Worm (Caenorhabditis elegans) whole organism, L3 larva: ENCODE data around the gene mig-39.

ENCODE experiments used
- R02D3.7 ChIP-seq: fragments of 150-350 bp; optimal IDR thresholded peaks from 2 replicates; lab custom pipeline; 2014; ENCODE audit warnings: missing biosample characterization, missing genetic modification characterization
- ZK546.5 ChIP-seq: sonication (generic microtip); optimal IDR thresholded peaks from 2 replicates; lab custom pipeline; 2017; ENCODE audit warnings: missing biosample characterization, missing genetic modification characterization
- aly-2 ChIP-seq: fragments of 150-350 bp; optimal IDR thresholded peaks from 2 replicates; lab custom pipeline; 2014; ENCODE audit warnings: missing biosample characterization, missing genetic modification characterization
- ama-1 ChIP-seq: fragments of 150-350 bp; optimal IDR thresholded peaks from 2 replicates; lab custom pipeline; 2018
- ceh-16 ChIP-seq: sonication (generic microtip); optimal IDR thresholded peaks from 2 replicates; lab custom pipeline; 2017; ENCODE audit warnings: missing biosample characterization, missing genetic modification characterization
- ceh-28 ChIP-seq: fragments of 150-350 bp; optimal IDR thresholded peaks from 2 replicates; lab custom pipeline; 2014; ENCODE audit warnings: missing biosample characterization, missing genetic modification reagents, missing genetic modification characterization
- ceh-9 ChIP-seq: sonication (generic microtip); optimal IDR thresholded peaks from 2 replicates; lab custom pipeline; 2018; ENCODE audit warnings: missing biosample characterization, missing genetic modification characterization
- daf-12 ChIP-seq: fragments of 150-350 bp; optimal IDR thresholded peaks from 2 replicates; lab custom pipeline; 2014; ENCODE audit warnings: missing biosample characterization, missing genetic modification reagents, missing genetic modification characterization
- elt-2 ChIP-seq: sonication (generic microtip); optimal IDR thresholded peaks from 2 replicates; lab custom pipeline; 2016; ENCODE audit warnings: missing genetic modification reagents, mild to moderate bottlenecking, missing genetic modification characterization, missing compliant biosample characterization
- elt-3 ChIP-seq, 3 experiments: fragments of 150-350 bp in 1 of 3; sonication (generic microtip) in 2 of 3; optimal IDR thresholded peaks; 2 replicates in 2 of 3; 4 replicates in 1 of 3; lab custom pipeline; 2014 to 2017; ENCODE audit warnings: missing biosample characterization in 3 of 3, missing genetic modification characterization in 3 of 3
- fos-1 ChIP-seq: fragments of 150-350 bp; optimal IDR thresholded peaks from 2 replicates; lab custom pipeline; 2014; ENCODE audit warnings: missing biosample characterization, missing genetic modification characterization
- hmg-11 ChIP-seq: sonication (generic microtip); optimal IDR thresholded peaks from 2 replicates; lab custom pipeline; 2016; ENCODE audit warnings: missing genetic modification characterization, missing compliant biosample characterization
- lin-15B ChIP-seq: fragments of 150-350 bp; optimal IDR thresholded peaks from 2 replicates; lab custom pipeline; 2014; ENCODE audit warnings: missing biosample characterization, missing genetic modification characterization
- lin-39 ChIP-seq: fragments of 150-350 bp; optimal IDR thresholded peaks from 2 replicates; lab custom pipeline; 2018; ENCODE audit warnings: missing biosample characterization, missing genetic modification reagents, missing genetic modification characterization
- lsy-12 ChIP-seq: sonication (generic microtip); optimal IDR thresholded peaks from 2 replicates; lab custom pipeline; 2016; ENCODE audit warnings: mild to moderate bottlenecking, missing genetic modification characterization, missing compliant biosample characterization
- mdl-1 ChIP-seq: fragments of 150-350 bp; optimal IDR thresholded peaks from 2 replicates; lab custom pipeline; 2014; ENCODE audit warnings: missing biosample characterization, missing genetic modification characterization
- mml-1 ChIP-seq: fragments of 150-350 bp; sonication (generic microtip); optimal IDR thresholded peaks from 3 replicates; lab custom pipeline; 2014; ENCODE audit warnings: missing biosample characterization, missing genetic modification characterization
- nfya-1 ChIP-seq: sonication (generic microtip); optimal IDR thresholded peaks from 2 replicates; lab custom pipeline; 2017; ENCODE audit warnings: missing genetic modification characterization, mild to moderate bottlenecking, missing compliant biosample characterization, antibody characterized with exemption, moderate library complexity; ENCODE audit not compliant: insufficient read depth
- nhr-23 ChIP-seq: fragments of 150-350 bp; optimal IDR thresholded peaks from 2 replicates; lab custom pipeline; 2014; ENCODE audit warnings: missing biosample characterization, missing genetic modification reagents, missing genetic modification characterization
- nhr-237 ChIP-seq: fragments of 150-350 bp; optimal IDR thresholded peaks from 2 replicates; lab custom pipeline; 2014; ENCODE audit warnings: missing biosample characterization, missing genetic modification characterization
- nhr-25 ChIP-seq: sonication (generic microtip); optimal IDR thresholded peaks from 2 replicates; lab custom pipeline; 2017; ENCODE audit warnings: missing biosample characterization, missing genetic modification characterization
- nhr-28 ChIP-seq: fragments of 150-350 bp; optimal IDR thresholded peaks from 2 replicates; lab custom pipeline; 2014; ENCODE audit warnings: missing biosample characterization, missing genetic modification characterization
- nhr-43 ChIP-seq: sonication (generic microtip); optimal IDR thresholded peaks from 2 replicates; lab custom pipeline; 2016; ENCODE audit warnings: mild to moderate bottlenecking, missing genetic modification characterization, missing compliant biosample characterization; ENCODE audit not compliant: poor library complexity, severe bottlenecking
- nhr-67 ChIP-seq: fragments of 150-350 bp; optimal IDR thresholded peaks from 2 replicates; lab custom pipeline; 2014; ENCODE audit warnings: missing biosample characterization, missing genetic modification characterization
- nhr-76 ChIP-seq: fragments of 150-350 bp; sonication (generic microtip); optimal IDR thresholded peaks from 5 replicates; lab custom pipeline; 2014; ENCODE audit warnings: missing biosample characterization, missing genetic modification characterization
- nhr-77 ChIP-seq: fragments of 150-350 bp; optimal IDR thresholded peaks from 2 replicates; lab custom pipeline; 2014; ENCODE audit warnings: missing biosample characterization, missing genetic modification characterization
- pha-4 ChIP-seq: fragments of 150-350 bp; optimal IDR thresholded peaks from 2 replicates; lab custom pipeline; 2014; ENCODE audit warnings: missing biosample characterization, missing genetic modification reagents, missing genetic modification characterization
- pqm-1 ChIP-seq: fragments of 150-350 bp; optimal IDR thresholded peaks from 2 replicates; lab custom pipeline; 2017; ENCODE audit warnings: missing biosample characterization, missing genetic modification characterization, inconsistent platforms
- sea-2 ChIP-seq: fragments of 150-350 bp; sonication (generic microtip); optimal IDR thresholded peaks from 4 replicates; lab custom pipeline; 2014; ENCODE audit warnings: missing biosample characterization, missing genetic modification reagents, missing genetic modification characterization
- skn-1 ChIP-seq: fragments of 150-350 bp; optimal IDR thresholded peaks from 2 replicates; lab custom pipeline; 2014; ENCODE audit warnings: missing biosample characterization, missing genetic modification characterization
- snpc-4 ChIP-seq: fragments of 150-350 bp; optimal IDR thresholded peaks from 2 replicates; lab custom pipeline; 2014; ENCODE audit warnings: missing biosample characterization, missing genetic modification characterization
- tbx-2 ChIP-seq: sonication (generic microtip); optimal IDR thresholded peaks from 2 replicates; lab custom pipeline; 2016; ENCODE audit warnings: mild to moderate bottlenecking, missing genetic modification characterization, missing compliant biosample characterization
- unc-39 ChIP-seq: sonication (generic microtip); optimal IDR thresholded peaks from 4 replicates; lab custom pipeline; 2017; ENCODE audit warnings: missing biosample characterization, missing genetic modification characterization
- unc-62 ChIP-seq: fragments of 150-350 bp; sonication (generic microtip); optimal IDR thresholded peaks from 4 replicates; lab custom pipeline; 2014; ENCODE audit warnings: missing biosample characterization, missing genetic modification reagents, missing genetic modification characterization
- ztf-4 ChIP-seq: fragments of 150-350 bp; optimal IDR thresholded peaks from 2 replicates; lab custom pipeline; 2014; ENCODE audit warnings: missing biosample characterization, missing genetic modification characterization

mig-39 gene

ce11 chrIII:8467520-8467919 lies 685 bp downstream of the mig-39 start:
- TF ChIP-seq nhr-67 (tag; lab: Kevin White, UChicago) (no peak), ceh-28 (tag; lab: Kevin White, UChicago) (no peak), nhr-28 (tag; lab: Kevin White, UChicago) (no peak), lsy-12 (tag; lab: Kevin White, UChicago) (no peak), skn-1 (tag; lab: Kevin White, UChicago) (no peak), nhr-43 (tag; lab: Kevin White, UChicago) (no peak), ztf-4 (tag; lab: Kevin White, UChicago) (no peak), elt-3 (tag; optimal IDR thresholded peaks at IDR 0.05; lab: Kevin White, UChicago) (no peak), fos-1 (tag; lab: Kevin White, UChicago) (no peak), elt-2 (tag; lab: Kevin White, UChicago) (no peak), ZK546.5 (tag; lab: Kevin White, UChicago) (no peak), lin-39 (no peak), ama-1 (lab: Kevin White, UChicago) (no peak), tbx-2 (tag; lab: Kevin White, UChicago) (no peak), nhr-76 (tag; lab: Kevin White, UChicago) (no peak), mml-1 (tag; lab: Kevin White, UChicago) (no peak)

ce11 chrIII:8473292-8473691 lies 6.5 kb downstream of the mig-39 start:
- TF ChIP-seq hmg-11 (tag; lab: Kevin White, UChicago) = no peak
- no peak for TF ChIP-seq unc-62
- TF ChIP-seq nfya-1 (tag; lab: Kevin White, UChicago) = no peak
- no peak for TF ChIP-seq unc-39
- TF ChIP-seq ceh-16 (tag; lab: Kevin White, UChicago) = no peak
- TF ChIP-seq lin-39 = no peak
- TF ChIP-seq mdl-1 = no peak
- no peak for TF ChIP-seq nhr-237

- TF ChIP-seq ceh-9 (tag; lab: Kevin White, UChicago) (no peak), elt-2 (tag; lab: Kevin White, UChicago) (peak; percentile 82), nhr-25 (tag; lab: Kevin White, UChicago) (no peak), R02D3.7 (tag; lab: Kevin White, UChicago) (no peak), pqm-1 (tag; lab: Kevin White, UChicago) (peak; percentile 72)
Observed at ce11 chrIII:8479322-8479864, 12.6 kb downstream of the mig-39 start.

ce11 chrIII:8480355-8480754 lies 13.5 kb downstream of the mig-39 start, which contains the start of gene F42H10.6:
TSS of gene F42H10.6 (minus strand) at chrIII:8480455.
- no peak for TF ChIP-seq unc-62
- no peak for TF ChIP-seq lin-39
- TF ChIP-seq R02D3.7 (tag; lab: Kevin White, UChicago) = no peak
- no peak for TF ChIP-seq ama-1 (lab: Kevin White, UChicago)
- TF ChIP-seq daf-12 = no peak
- TF ChIP-seq nhr-28 (tag; lab: Kevin White, UChicago) = no peak
- TF ChIP-seq nhr-237 = no peak
- no peak for TF ChIP-seq sea-2

ce11 chrIII:8483853-8484252 lies 17.0 kb downstream of the mig-39 start, which contains the start of gene F42H10.3:
TSS of gene F42H10.3 (plus strand) at chrIII:8484153.
- TF ChIP-seq ceh-28 (tag; lab: Kevin White, UChicago) (no peak), nhr-77 (tag; lab: Kevin White, UChicago) (no peak), tbx-2 (tag; lab: Kevin White, UChicago) (no peak), hmg-11 (tag; lab: Kevin White, UChicago) (no peak)

- peak; percentile 50 for TF ChIP-seq nhr-23 (tag; lab: Kevin White, UChicago)
- TF ChIP-seq nfya-1 (tag; lab: Kevin White, UChicago) = peak; percentile 67
- no peak for TF ChIP-seq ama-1 (lab: Kevin White, UChicago)
- peak; percentile 87 for TF ChIP-seq lin-15B (tag; lab: Kevin White, UChicago)
- TF ChIP-seq snpc-4 = peak; percentile 1
- no peak for TF ChIP-seq aly-2
- peak; percentile 15 for TF ChIP-seq nhr-25 (tag; lab: Kevin White, UChicago)
- no peak for TF ChIP-seq unc-62
- TF ChIP-seq mdl-1 = no peak
- no peak for TF ChIP-seq ceh-9 (tag; lab: Kevin White, UChicago)
- TF ChIP-seq hmg-11 (tag; lab: Kevin White, UChicago) = peak; percentile 23
- TF ChIP-seq pha-4 (tag; lab: Kevin White, UChicago) = peak; percentile 76
Observed at ce11 chrIII:8490254-8490653, 23.4 kb downstream of the mig-39 start, which contains the start of the genes ess-2 and F42H10.2. TSS of gene ess-2 (minus strand) at chrIII:8490352. TSS of gene F42H10.2 (plus strand) at chrIII:8490620.
